Worm (Caenorhabditis elegans): ENCODE data around the gene osm-3.

osm-3 gene

DNA sequence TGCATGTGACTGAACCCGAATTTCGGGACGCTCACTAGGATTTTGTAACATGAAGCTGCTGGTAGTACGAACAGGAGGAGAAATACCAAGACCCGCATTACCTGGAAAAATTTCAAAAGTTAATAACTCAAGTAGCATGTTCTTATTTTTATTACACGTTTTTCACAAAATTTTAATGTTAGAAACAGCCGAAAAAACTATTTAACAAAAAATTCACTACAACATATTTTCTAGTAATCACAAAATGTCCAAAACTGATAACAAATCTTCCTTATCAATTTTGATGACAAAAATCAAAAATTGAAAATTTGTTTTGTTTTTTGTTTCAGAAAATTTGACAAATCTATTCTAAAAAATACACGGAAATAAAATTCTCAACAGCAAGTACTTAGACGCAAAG is 49.9 kb downstream of the osm-3 start, which contains the start of gene ugt-45:
Gene ugt-45 (minus strand): TSS at position 101 of the 400 bp plus-strand sequence.
- TF ChIP-seq pqm-1 (tag; optimal IDR thresholded peaks at IDR 0.05) (no peak), mec-3 (tag; optimal IDR thresholded peaks at IDR 0.05; ENCODE audit: borderline replicate concordance) (no peak), nhr-11 (tag; optimal IDR thresholded peaks at IDR 0.05) (no peak), hlh-8 (tag; optimal IDR thresholded peaks at IDR 0.05) (no peak), fkh-6 (tag; optimal IDR thresholded peaks at IDR 0.05) (no peak), nfya-1 (tag; optimal IDR thresholded peaks at IDR 0.05) (no peak), dve-1 (tag; optimal IDR thresholded peaks at IDR 0.05) (no peak), tbx-7 (tag; optimal IDR thresholded peaks at IDR 0.05) (no peak), K02D7.2 (tag; optimal IDR thresholded peaks at IDR 0.05) (no peak), ceh-14 (tag; optimal IDR thresholded peaks at IDR 0.05) (no peak), ahr-1 (tag; optimal IDR thresholded peaks at IDR 0.05) (no peak), unc-42 (tag; optimal IDR thresholded peaks at IDR 0.05) (no peak), ceh-34 (tag; optimal IDR thresholded peaks at IDR 0.05) (no peak), ztf-16 (tag; optimal IDR thresholded peaks at IDR 0.05) (no peak), unc-3 (GFP tag; conservative IDR thresholded peaks at IDR 0.05) (no peak), unc-3 (tag; optimal IDR thresholded peaks at IDR 0.05) (no peak), ceh-31 (tag; optimal IDR thresholded peaks at IDR 0.05) (no peak), lin-11 (tag; optimal IDR thresholded peaks at IDR 0.05) (no peak), ceh-22 (tag; optimal IDR thresholded peaks at IDR 0.05) (no peak), hlh-6 (tag; optimal IDR thresholded peaks at IDR 0.05) (no peak)
